Worm (Caenorhabditis elegans) whole organism, young adult: ENCODE results near the gene sdz-19.

Source experiments
- B0019.2 ChIP-seq: fragments of 200-800 bp; sonication (Bioruptor generic); conservative IDR thresholded peaks from 2 replicates; pipeline ENCODE4 v1.3.6; 2022; ENCODE audit warnings: missing genetic modification reagents, missing genetic modification characterization, missing compliant biosample characterization
- Y79H2A.3 ChIP-seq: fragments of 200-800 bp; sonication (Bioruptor generic); conservative IDR thresholded peaks from 2 replicates; pipeline ENCODE4 v1.3.6; 2022; ENCODE audit warnings: missing genetic modification reagents, missing genetic modification characterization, missing compliant biosample characterization
- attf-6 ChIP-seq: fragments of 200-800 bp; sonication (Bioruptor generic); IDR thresholded peaks from 2 replicates; pipeline ENCODE4 v1.3.6; 2022; ENCODE audit warnings: missing genetic modification reagents, missing genetic modification characterization, missing compliant biosample characterization
- bed-1 ChIP-seq: fragments of 200-800 bp; sonication (Bioruptor generic); IDR thresholded peaks from 2 replicates; pipeline ENCODE4 v1.3.6; 2022; ENCODE audit warnings: missing genetic modification reagents, missing genetic modification characterization, missing compliant biosample characterization
- mes-4 ChIP-seq: sonication (generic microtip); optimal IDR thresholded peaks from 2 replicates; lab custom pipeline; 2016; ENCODE audit warnings: missing genotype, missing genetic modification characterization, missing compliant biosample characterization
- snpc-4 ChIP-seq, 5 experiments: fragments of 150-350 bp in 1 of 5; sonication (generic microtip) in 4 of 5; optimal IDR thresholded peaks; 2 replicates each; lab custom pipeline; 2014 to 2018; ENCODE audit warnings: missing genetic modification characterization in 5 of 5, missing biosample characterization in 3 of 5, antibody characterized with exemption in 2 of 5, mild to moderate bottlenecking in 2 of 5, missing compliant biosample characterization in 2 of 5, missing genotype in 2 of 5, moderate library complexity in 2 of 5, missing genetic modification reagents in 1 of 5
- unc-62 ChIP-seq: fragments of 150-350 bp; optimal IDR thresholded peaks from 2 replicates; lab custom pipeline; 2014; ENCODE audit warnings: missing biosample characterization, missing genetic modification reagents, missing genetic modification characterization
- ztf-18 ChIP-seq: sonication (generic microtip); optimal IDR thresholded peaks from 2 replicates; lab custom pipeline; 2016; ENCODE audit warnings: missing genotype, mild to moderate bottlenecking, missing genetic modification characterization, missing compliant biosample characterization
- ztf-6 ChIP-seq: fragments of 200-800 bp; sonication (Bioruptor generic); IDR thresholded peaks from 2 replicates; pipeline ENCODE4 v1.3.6; 2022; ENCODE audit warnings: missing genetic modification reagents, missing genetic modification characterization, missing compliant biosample characterization

DNA sequence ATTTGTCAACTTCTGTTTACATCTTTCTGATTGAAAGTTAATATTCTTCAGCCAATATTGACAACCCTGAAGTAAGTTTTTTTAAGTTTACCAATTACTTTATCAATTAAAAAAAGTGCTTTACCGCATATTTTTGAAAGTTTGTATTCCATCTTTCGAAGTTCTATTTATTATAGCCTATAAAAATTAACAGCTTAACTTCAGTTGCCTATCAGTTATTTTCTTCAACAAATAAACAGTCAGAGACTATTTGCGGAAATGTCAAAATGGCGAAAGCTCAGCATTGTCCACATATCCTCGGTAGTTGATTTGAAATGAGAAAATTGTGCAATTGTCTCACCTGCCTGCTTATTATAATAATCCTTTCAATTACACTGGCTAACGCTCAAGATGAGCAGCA, 39.6 kb downstream of the sdz-19 start, which contains the start of gene T18D3.5:
- no peak for TF ChIP-seq B0019.2 (GFP tag; lab: Robert Waterston, UW)
- TF ChIP-seq ztf-6 (GFP tag; lab: Robert Waterston, UW): no peak
- TF ChIP-seq snpc-4 (GFP tag; optimal IDR thresholded peaks at IDR 0.05; lab: Kevin White, UChicago): no peak
- no peak for TF ChIP-seq snpc-4 (tag; optimal IDR thresholded peaks at IDR 0.05; lab: Kevin White, UChicago)
- no peak for TF ChIP-seq Y79H2A.3 (GFP tag; lab: Robert Waterston, UW)
- no peak for TF ChIP-seq bed-1 (GFP tag; lab: Robert Waterston, UW)
- no peak for TF ChIP-seq ztf-18 (tag; lab: Kevin White, UChicago)
- TF ChIP-seq attf-6 (GFP tag; lab: Robert Waterston, UW): no peak
- no peak for TF ChIP-seq mes-4
- no peak for TF ChIP-seq unc-62 (GFP tag; lab: Kevin White, UChicago)
